Worm (Caenorhabditis elegans) whole organism, young adult: ENCODE results near the gene ZK688.4.

Experiments
- C17E4.6 ChIP-seq: fragments of 200-800 bp; sonication (Bioruptor generic); IDR thresholded peaks from 2 replicates; pipeline ENCODE4 v1.3.6; 2022; ENCODE audit warnings: missing genetic modification reagents, missing genetic modification characterization, missing compliant biosample characterization
- Y79H2A.3 ChIP-seq: fragments of 200-800 bp; sonication (Bioruptor generic); conservative IDR thresholded peaks from 2 replicates; pipeline ENCODE4 v1.3.6; 2022; ENCODE audit warnings: missing genetic modification reagents, missing genetic modification characterization, missing compliant biosample characterization
- egrh-3 ChIP-seq: fragments of 200-800 bp; sonication (Bioruptor generic); IDR thresholded peaks from 2 replicates; pipeline ENCODE4 v1.3.6; 2022; ENCODE audit warnings: missing genetic modification reagents, missing genetic modification characterization, missing compliant biosample characterization
- let-607 ChIP-seq, 2 experiments: fragments of 200-800 bp in 1 of 2; sonication (Bioruptor generic) in 1 of 2; sonication (generic microtip) in 1 of 2; optimal IDR thresholded peaks; 2 replicates each; lab custom pipeline; 2016 to 2018; ENCODE audit warnings: mild to moderate bottlenecking in 2 of 2, missing compliant biosample characterization in 2 of 2, missing genetic modification characterization in 2 of 2, moderate library complexity in 2 of 2, missing genotype in 1 of 2
- madf-3 ChIP-seq: fragments of 200-800 bp; sonication (Bioruptor generic); IDR thresholded peaks from 2 replicates; pipeline ENCODE4 v1.3.6; 2022; ENCODE audit warnings: missing genetic modification reagents, missing genetic modification characterization, missing compliant biosample characterization
- nhr-90 ChIP-seq: sonication (generic microtip); optimal IDR thresholded peaks from 2 replicates; lab custom pipeline; 2016; ENCODE audit warnings: missing genotype, mild to moderate bottlenecking, missing genetic modification characterization, missing compliant biosample characterization
- snpc-1.1 ChIP-seq: sonication (generic microtip); optimal IDR thresholded peaks from 2 replicates; lab custom pipeline; 2017; ENCODE audit warnings: missing genetic modification characterization, mild to moderate bottlenecking, missing compliant biosample characterization, antibody characterized with exemption, moderate library complexity, missing genotype, missing genetic modification reagents; ENCODE audit not compliant: insufficient read depth
- tbp1 ChIP-seq: fragments of 200-800 bp; sonication (Bioruptor generic); optimal IDR thresholded peaks from 2 replicates; lab custom pipeline; 2018; ENCODE audit warnings: mild to moderate bottlenecking, missing genetic modification characterization, missing compliant biosample characterization
- unc-130 ChIP-seq: sonication (generic microtip); optimal IDR thresholded peaks from 2 replicates; lab custom pipeline; 2016; ENCODE audit warnings: missing genetic modification reagents, missing genetic modification characterization, missing compliant biosample characterization
- ztf-28 ChIP-seq: fragments of 200-800 bp; sonication (Bioruptor generic); IDR thresholded peaks from 2 replicates; pipeline ENCODE4 v1.3.6; 2022; ENCODE audit warnings: missing genetic modification reagents, missing genetic modification characterization, missing compliant biosample characterization

DNA sequence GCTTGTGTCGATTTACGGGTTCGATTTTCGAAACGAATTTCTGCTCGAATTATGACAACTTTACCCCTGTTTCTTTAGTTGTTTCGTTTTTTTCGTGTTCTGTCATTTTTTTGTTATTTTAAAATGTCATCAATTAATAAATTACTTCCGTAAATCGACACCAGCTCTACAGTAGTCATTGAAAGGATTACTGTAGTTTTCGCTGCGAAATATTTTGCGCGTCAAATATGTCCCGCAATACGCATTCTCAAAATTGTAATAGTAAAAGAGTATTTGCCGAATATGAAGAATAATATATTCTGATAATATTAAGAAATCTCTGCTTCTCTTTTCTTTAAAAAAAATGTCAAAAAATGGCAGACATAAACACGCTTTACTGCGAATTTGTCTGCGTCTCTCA, 1.6 kb upstream of the ZK688.4 start:
- no peak for TF ChIP-seq unc-130 (GFP tag; lab: Kevin White, UChicago)
- TF ChIP-seq madf-3: no peak
- TF ChIP-seq let-607 (tag; optimal IDR thresholded peaks at IDR 0.05; lab: Kevin White, UChicago): no peak
- no peak for TF ChIP-seq C17E4.6 (GFP tag; lab: Robert Waterston, UW)
- TF ChIP-seq egrh-3 (GFP tag; lab: Robert Waterston, UW): no peak
- no peak for TF ChIP-seq Y79H2A.3 (GFP tag; lab: Robert Waterston, UW)
- no peak for TF ChIP-seq ztf-28 (GFP tag; lab: Robert Waterston, UW)
- TF ChIP-seq snpc-1.1 (tag; lab: Kevin White, UChicago): no peak
- no peak for TF ChIP-seq tbp1 (GFP tag; lab: Kevin White, UChicago)
- no peak for TF ChIP-seq nhr-90 (tag; lab: Kevin White, UChicago)
